Fruit fly (Drosophila melanogaster) whole organism, prepupa: ENCODE data around the gene CG11586.
A peak's percentile ranks its signal among the peaks of the same experiment; 100 is the strongest.

ENCODE experiments used
- Blimp-1 ChIP-seq: fragments of 200-800 bp; sonication (Bioruptor generic); optimal IDR thresholded peaks from 3 replicates; lab custom pipeline; 2017; ENCODE audit warnings: missing biosample characterization, missing genetic modification characterization, mild to moderate bottlenecking, moderate library complexity, missing genetic modification reagents
- CG10631 ChIP-seq: fragments of 200-800 bp; sonication (Bioruptor generic); optimal IDR thresholded peaks from 2 replicates; lab custom pipeline; 2016; ENCODE audit warnings: missing biosample characterization, missing genetic modification characterization
- CG10669 ChIP-seq: fragments of 200-800 bp; sonication (Bioruptor generic); optimal IDR thresholded peaks from 3 replicates; lab custom pipeline; 2018; ENCODE audit warnings: missing biosample characterization, mild to moderate bottlenecking, missing genetic modification characterization, moderate library complexity
- CG11294 ChIP-seq: fragments of 200-800 bp; sonication (Bioruptor generic); IDR thresholded peaks from 2 replicates; pipeline ENCODE4 v1.3.6; 2022; ENCODE audit warnings: missing biosample characterization, missing genetic modification characterization
- CG11902 ChIP-seq: fragments of 200-800 bp; sonication (Bioruptor generic); optimal IDR thresholded peaks from 3 replicates; lab custom pipeline; 2016; ENCODE audit warnings: missing biosample characterization, missing genetic modification characterization
- CG15336 ChIP-seq: fragments of 200-800 bp; sonication (Bioruptor generic); IDR thresholded peaks from 2 replicates; pipeline ENCODE4 v1.3.6; 2022; ENCODE audit warnings: missing biosample characterization, missing genetic modification characterization
- CG16779 ChIP-seq: fragments of 200-800 bp; sonication (Bioruptor generic); optimal IDR thresholded peaks from 3 replicates; lab custom pipeline; 2017; ENCODE audit warnings: missing biosample characterization, mild to moderate bottlenecking, missing genetic modification characterization
- CG3032 ChIP-seq: fragments of 200-800 bp; optimal IDR thresholded peaks from 2 replicates; lab custom pipeline; 2019; ENCODE audit warnings: missing biosample characterization, mild to moderate bottlenecking, missing genetic modification characterization, moderate library complexity
- CG31627 ChIP-seq: fragments of 200-800 bp; sonication (Bioruptor generic); optimal IDR thresholded peaks from 3 replicates; lab custom pipeline; 2016; ENCODE audit warnings: missing biosample characterization, missing genetic modification characterization
- CG32006 ChIP-seq: fragments of 200-800 bp; sonication (Bioruptor generic); optimal IDR thresholded peaks from 3 replicates; lab custom pipeline; 2017; ENCODE audit warnings: missing biosample characterization, mild to moderate bottlenecking, missing genetic modification characterization
- CG34406 ChIP-seq: fragments of 200-800 bp; sonication (Bioruptor generic); optimal IDR thresholded peaks from 3 replicates; lab custom pipeline; 2016; ENCODE audit warnings: missing biosample characterization, missing genetic modification characterization
- CG3919 ChIP-seq: fragments of 200-800 bp; sonication (Bioruptor generic); optimal IDR thresholded peaks from 3 replicates; lab custom pipeline; 2016; ENCODE audit warnings: missing biosample characterization, missing genetic modification characterization
- CG4318 ChIP-seq: fragments of 200-800 bp; sonication (Bioruptor generic); optimal IDR thresholded peaks from 3 replicates; lab custom pipeline; 2017; ENCODE audit warnings: missing biosample characterization, mild to moderate bottlenecking, missing genetic modification characterization
- CG6163 ChIP-seq: fragments of 200-800 bp; sonication (Bioruptor generic); IDR thresholded peaks from 3 replicates; pipeline ENCODE4 v1.3.6; 2022; ENCODE audit warnings: missing biosample characterization, missing genetic modification characterization
- CG6276 ChIP-seq: fragments of 200-800 bp; sonication (Bioruptor generic); optimal IDR thresholded peaks from 2 replicates; lab custom pipeline; 2017; ENCODE audit warnings: missing biosample characterization, mild to moderate bottlenecking, missing genetic modification characterization
- CG6792 ChIP-seq: fragments of 200-800 bp; sonication (Bioruptor generic); optimal IDR thresholded peaks from 3 replicates; lab custom pipeline; 2016; ENCODE audit warnings: missing biosample characterization, missing genetic modification characterization
- CG6808 ChIP-seq: fragments of 200-800 bp; sonication (Bioruptor generic); optimal IDR thresholded peaks from 3 replicates; lab custom pipeline; 2017; ENCODE audit warnings: missing biosample characterization, missing genetic modification characterization, mild to moderate bottlenecking, moderate library complexity, missing genetic modification reagents
- CG6854 ChIP-seq: fragments of 200-800 bp; sonication (Bioruptor generic); optimal IDR thresholded peaks from 2 replicates; lab custom pipeline; 2017; ENCODE audit warnings: missing biosample characterization, mild to moderate bottlenecking, missing genetic modification characterization
- CG7368 ChIP-seq: fragments of 200-800 bp; sonication (Bioruptor generic); optimal IDR thresholded peaks from 3 replicates; lab custom pipeline; 2016; ENCODE audit warnings: missing biosample characterization, missing genetic modification characterization
- CG8319 ChIP-seq: fragments of 200-800 bp; sonication (Bioruptor generic); optimal IDR thresholded peaks from 3 replicates; lab custom pipeline; 2016; ENCODE audit warnings: missing biosample characterization, missing genetic modification characterization
- CG8632 ChIP-seq: fragments of 200-800 bp; sonication (Bioruptor generic); optimal IDR thresholded peaks from 3 replicates; lab custom pipeline; 2016; ENCODE audit warnings: missing biosample characterization, missing genetic modification characterization
- CG9139 ChIP-seq: fragments of 200-800 bp; sonication (Bioruptor generic); optimal IDR thresholded peaks from 3 replicates; lab custom pipeline; 2017; ENCODE audit warnings: missing biosample characterization, mild to moderate bottlenecking, missing genetic modification characterization
- Eip75B ChIP-seq: fragments of 200-800 bp; sonication (Bioruptor generic); optimal IDR thresholded peaks from 3 replicates; lab custom pipeline; 2016; ENCODE audit warnings: missing biosample characterization, missing genetic modification characterization
- Eip93F ChIP-seq: fragments of 200-800 bp; sonication (Bioruptor generic); optimal IDR thresholded peaks from 2 replicates; lab custom pipeline; 2016; ENCODE audit warnings: missing biosample characterization, mild to moderate bottlenecking, missing genetic modification characterization
- Ets21C ChIP-seq: fragments of 200-800 bp; sonication (Bioruptor generic); optimal IDR thresholded peaks from 3 replicates; lab custom pipeline; 2016; ENCODE audit warnings: missing biosample characterization, missing genetic modification characterization
- Ets96B ChIP-seq: fragments of 200-800 bp; optimal IDR thresholded peaks from 2 replicates; lab custom pipeline; 2019; ENCODE audit warnings: missing biosample characterization, mild to moderate bottlenecking, missing genetic modification characterization, moderate library complexity
- Gug ChIP-seq: fragments of 200-800 bp; sonication (Bioruptor generic); IDR thresholded peaks from 2 replicates; pipeline ENCODE4 v1.3.6; 2022; ENCODE audit warnings: missing biosample characterization, missing genetic modification characterization
- Hr39 ChIP-seq: fragments of 200-800 bp; sonication (Bioruptor generic); optimal IDR thresholded peaks from 2 replicates; lab custom pipeline; 2016; ENCODE audit warnings: missing biosample characterization, missing genetic modification characterization
- Lpt ChIP-seq: fragments of 200-800 bp; sonication (Bioruptor generic); optimal IDR thresholded peaks from 3 replicates; lab custom pipeline; 2016; ENCODE audit warnings: missing biosample characterization, missing genetic modification characterization
- OdsH ChIP-seq: fragments of 200-800 bp; sonication (Bioruptor generic); optimal IDR thresholded peaks from 3 replicates; lab custom pipeline; 2016; ENCODE audit warnings: missing biosample characterization, missing genetic modification characterization
- Smox ChIP-seq: fragments of 200-800 bp; sonication (Bioruptor generic); optimal IDR thresholded peaks from 3 replicates; lab custom pipeline; 2016; ENCODE audit warnings: missing biosample characterization, missing genetic modification characterization
- Sox102F ChIP-seq: fragments of 200-800 bp; sonication (Bioruptor generic); optimal IDR thresholded peaks from 2 replicates; lab custom pipeline; 2016; ENCODE audit warnings: missing biosample characterization, mild to moderate bottlenecking, missing genetic modification characterization
- Sox14 ChIP-seq: fragments of 200-800 bp; sonication (Bioruptor generic); optimal IDR thresholded peaks from 3 replicates; lab custom pipeline; 2016; ENCODE audit warnings: missing biosample characterization, missing genetic modification characterization
- Sox15 ChIP-seq: fragments of 200-800 bp; sonication (Bioruptor generic); optimal IDR thresholded peaks from 3 replicates; lab custom pipeline; 2016; ENCODE audit warnings: missing biosample characterization, missing genetic modification characterization
- acj6 ChIP-seq: fragments of 200-800 bp; sonication (Bioruptor generic); optimal IDR thresholded peaks from 3 replicates; lab custom pipeline; 2016; ENCODE audit warnings: missing biosample characterization, missing genetic modification characterization
- cyc ChIP-seq: fragments of 200-800 bp; sonication (Bioruptor generic); optimal IDR thresholded peaks from 3 replicates; lab custom pipeline; 2016; ENCODE audit warnings: missing biosample characterization, missing genetic modification characterization
- dsx ChIP-seq: fragments of 200-800 bp; optimal IDR thresholded peaks from 3 replicates; lab custom pipeline; 2019; ENCODE audit warnings: missing biosample characterization, mild to moderate bottlenecking, missing genetic modification characterization, moderate library complexity; ENCODE audit not compliant: poor library complexity, severe bottlenecking
- eg ChIP-seq: fragments of 200-800 bp; sonication (Bioruptor generic); IDR thresholded peaks from 3 replicates; pipeline ENCODE4 v1.3.6; 2022; ENCODE audit warnings: missing biosample characterization, missing genetic modification characterization
- esn ChIP-seq: fragments of 200-800 bp; sonication (Bioruptor generic); optimal IDR thresholded peaks from 2 replicates; lab custom pipeline; 2016; ENCODE audit warnings: missing biosample characterization, mild to moderate bottlenecking, missing genetic modification characterization, moderate library complexity
- fd59A ChIP-seq: fragments of 200-800 bp; sonication (Bioruptor generic); optimal IDR thresholded peaks from 2 replicates; lab custom pipeline; 2017; ENCODE audit warnings: missing biosample characterization, mild to moderate bottlenecking, missing genetic modification characterization, missing genetic modification reagents
- fkh ChIP-seq: fragments of 200-800 bp; sonication (Bioruptor generic); optimal IDR thresholded peaks from 3 replicates; lab custom pipeline; 2017; ENCODE audit warnings: missing biosample characterization, mild to moderate bottlenecking, missing genetic modification characterization, moderate library complexity
- lz ChIP-seq: fragments of 200-800 bp; sonication (Bioruptor generic); optimal IDR thresholded peaks from 3 replicates; lab custom pipeline; 2016; ENCODE audit warnings: missing biosample characterization, missing genetic modification characterization
- net ChIP-seq: fragments of 200-800 bp; sonication (Bioruptor generic); optimal IDR thresholded peaks from 3 replicates; lab custom pipeline; 2016; ENCODE audit warnings: missing biosample characterization, missing genetic modification characterization
- pdm3 ChIP-seq: fragments of 200-800 bp; sonication (Bioruptor generic); optimal IDR thresholded peaks from 3 replicates; lab custom pipeline; 2016; ENCODE audit warnings: missing biosample characterization, missing genetic modification characterization
- salr ChIP-seq, 2 experiments: fragments of 200-800 bp; sonication (Bioruptor generic); optimal IDR thresholded peaks; 3 replicates each; lab custom pipeline; 2016 to 2018; ENCODE audit warnings: missing biosample characterization in 2 of 2, missing genetic modification characterization in 2 of 2, mild to moderate bottlenecking in 1 of 2
- spab ChIP-seq: fragments of 200-800 bp; sonication (Bioruptor generic); optimal IDR thresholded peaks from 2 replicates; lab custom pipeline; 2017; ENCODE audit warnings: missing biosample characterization, mild to moderate bottlenecking, missing genetic modification characterization, missing genetic modification reagents
- ss ChIP-seq, 2 experiments: fragments of 200-800 bp; sonication (Bioruptor generic); optimal IDR thresholded peaks; 2 replicates in 1 of 2; 3 replicates in 1 of 2; lab custom pipeline; 2017 to 2018; ENCODE audit warnings: mild to moderate bottlenecking in 2 of 2, missing biosample characterization in 2 of 2, missing genetic modification characterization in 2 of 2, moderate library complexity in 1 of 2
- svp ChIP-seq: fragments of 200-800 bp; sonication (Bioruptor generic); peaks from one replicate; lab custom pipeline; 2016; ENCODE audit warnings: missing biosample characterization, missing genetic modification characterization
- topi ChIP-seq: fragments of 200-800 bp; sonication (Bioruptor generic); optimal IDR thresholded peaks from 3 replicates; lab custom pipeline; 2016; ENCODE audit warnings: missing biosample characterization, missing genetic modification characterization
- vri ChIP-seq: fragments of 200-800 bp; sonication (Bioruptor generic); optimal IDR thresholded peaks from 3 replicates; lab custom pipeline; 2016; ENCODE audit warnings: missing biosample characterization, mild to moderate bottlenecking, missing genetic modification characterization

Gene CG11586

dm6 chr3L:4221792-4222191, 40.5 kb downstream of the CG11586 start:
- TF ChIP-seq svp (GFP tag; lab: Kevin White, UChicago) (peak; percentile 83), Sox102F (GFP tag; lab: Kevin White, UChicago) (no peak)
- TF ChIP-seq, all 60 proteins: peak for 1

DNA sequence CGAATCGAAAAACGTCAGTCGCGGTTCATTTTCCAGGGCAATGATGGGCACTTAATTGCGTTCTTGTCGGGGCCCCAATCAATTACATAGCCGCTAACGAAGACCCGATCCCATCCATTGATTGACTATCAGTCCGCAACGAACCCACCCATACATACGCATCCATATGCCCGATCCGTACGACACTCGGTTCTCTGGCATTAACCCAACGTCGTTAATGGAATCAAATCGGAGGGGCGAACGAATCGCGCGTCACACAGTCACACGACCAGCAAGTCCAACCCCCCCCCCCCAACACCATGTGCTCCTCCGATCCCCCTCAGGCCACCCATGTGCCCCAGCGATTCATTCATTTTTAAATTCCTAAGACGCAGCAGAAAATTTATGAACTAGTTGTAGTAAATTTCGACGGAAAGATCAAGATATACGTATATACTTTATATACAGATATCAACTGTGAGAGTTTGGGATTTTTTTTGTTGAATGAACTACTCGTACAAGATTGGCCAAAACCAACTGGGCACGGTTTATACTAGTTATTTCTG, 41.0 kb downstream of the CG11586 start:
- TF ChIP-seq fkh (no peak), CG4318 (GFP tag; lab: Kevin White, UChicago) (no peak), CG8319 (GFP tag; lab: Kevin White, UChicago) (no peak), dsx (GFP tag; lab: Kevin White, UChicago) (peak; percentile 16), CG10631 (no peak), CG10669 (GFP tag; lab: Kevin White, UChicago) (no peak), Gug (no peak), pdm3 (no peak), CG6808 (peak; percentile 3), Eip75B (GFP tag; lab: Kevin White, UChicago) (no peak), cyc (GFP tag; lab: Kevin White, UChicago) (no peak), CG3032 (tag; lab: Kevin White, UChicago) (no peak), Blimp-1 (GFP tag; lab: Kevin White, UChicago) (no peak), CG6163 (GFP tag; lab: Robert Waterston, UW) (no peak), lz (no peak), esn (no peak), fd59A (GFP tag; lab: Kevin White, UChicago) (no peak), vri (no peak), CG8632 (GFP tag; lab: Kevin White, UChicago) (no peak), CG3919 (GFP tag; lab: Kevin White, UChicago) (no peak), OdsH (GFP tag; lab: Kevin White, UChicago) (no peak), CG31627 (GFP tag; lab: Kevin White, UChicago) (no peak), CG11902 (GFP tag; lab: Kevin White, UChicago) (no peak), CG16779 (tag; lab: Kevin White, UChicago) (peak; percentile 40), CG15336 (GFP tag; lab: Robert Waterston, UW) (no peak), Ets96B (tag; lab: Kevin White, UChicago) (no peak), svp (GFP tag; lab: Kevin White, UChicago) (peak; percentile 97), Sox15 (GFP tag; lab: Kevin White, UChicago) (no peak), Smox (GFP tag; lab: Kevin White, UChicago) (no peak), CG34406 (GFP tag; lab: Kevin White, UChicago) (no peak), CG6276 (GFP tag; lab: Kevin White, UChicago) (peak; percentile 27), net (GFP tag; lab: Kevin White, UChicago) (no peak), Sox102F (GFP tag; lab: Kevin White, UChicago) (no peak), acj6 (GFP tag; lab: Kevin White, UChicago) (no peak), CG6792 (GFP tag; lab: Kevin White, UChicago) (no peak), spab (no peak), Eip93F (GFP tag; lab: Kevin White, UChicago) (no peak), CG11294 (GFP tag; lab: Robert Waterston, UW) (no peak), Ets21C (GFP tag; lab: Kevin White, UChicago) (no peak), Hr39 (GFP tag; lab: Kevin White, UChicago) (no peak), eg (GFP tag; lab: Robert Waterston, UW) (no peak), CG32006 (GFP tag; lab: Kevin White, UChicago) (no peak), topi (GFP tag; lab: Kevin White, UChicago) (no peak), Lpt (no peak), ss (GFP tag; optimal IDR thresholded peaks at IDR 0.05; lab: Kevin White, UChicago) (peak in 1 of 2 experiments; percentile 10), Sox14 (GFP tag; lab: Kevin White, UChicago) (no peak), salr (GFP tag; optimal IDR thresholded peaks at IDR 0.05; lab: Kevin White, UChicago) (no peak), CG7368 (GFP tag; lab: Kevin White, UChicago) (no peak), CG9139 (no peak), CG6854 (GFP tag; lab: Kevin White, UChicago) (no peak)
